Worm (Caenorhabditis elegans) whole organism, mixed stage, embryonic: Measurements from ENCODE around the gene sftb-1.
A peak's percentile ranks its signal among the peaks of the same experiment; 100 is the strongest.

ENCODE experiments used
- M03D4.4 ChIP-seq: sonication (generic microtip); optimal IDR thresholded peaks from 2 replicates; lab custom pipeline; 2017; ENCODE audit warnings: mild to moderate bottlenecking, missing genetic modification characterization, missing compliant biosample characterization
- bed-3 ChIP-seq: fragments of 200-800 bp; sonication (Bioruptor generic); optimal IDR thresholded peaks from 3 replicates; lab custom pipeline; 2018; ENCODE audit warnings: mild to moderate bottlenecking, missing genetic modification characterization, moderate library complexity, missing compliant biosample characterization
- blmp-1 ChIP-seq: fragments of 150-350 bp; optimal IDR thresholded peaks from 2 replicates; lab custom pipeline; 2014; ENCODE audit warnings: missing biosample characterization, missing genetic modification characterization
- ceh-39 ChIP-seq: fragments of 150-350 bp; optimal IDR thresholded peaks from 2 replicates; lab custom pipeline; 2014; ENCODE audit warnings: missing biosample characterization, missing genetic modification characterization
- ceh-43 ChIP-seq: fragments of 200-800 bp; sonication (Bioruptor generic); optimal IDR thresholded peaks from 2 replicates; lab custom pipeline; 2018; ENCODE audit warnings: mild to moderate bottlenecking, missing genetic modification characterization, moderate library complexity, missing compliant biosample characterization
- ceh-83 ChIP-seq: fragments of 200-800 bp; sonication (Bioruptor generic); optimal IDR thresholded peaks from 2 replicates; lab custom pipeline; 2018; ENCODE audit warnings: mild to moderate bottlenecking, missing genetic modification characterization, missing compliant biosample characterization
- ces-1 ChIP-seq: fragments of 150-350 bp; optimal IDR thresholded peaks from 2 replicates; lab custom pipeline; 2014; ENCODE audit warnings: missing biosample characterization, missing genetic modification reagents, missing genetic modification characterization
- cnd-1 ChIP-seq: fragments of 200-800 bp; sonication (Bioruptor generic); optimal IDR thresholded peaks from 2 replicates; lab custom pipeline; 2018; ENCODE audit warnings: mild to moderate bottlenecking, missing genetic modification characterization, missing compliant biosample characterization
- drap-1 ChIP-seq: fragments of 200-800 bp; sonication (Bioruptor generic); optimal IDR thresholded peaks from 3 replicates; lab custom pipeline; 2018; ENCODE audit warnings: mild to moderate bottlenecking, missing genetic modification characterization, missing compliant biosample characterization
- elt-1 ChIP-seq: sonication (generic microtip); optimal IDR thresholded peaks from 2 replicates; lab custom pipeline; 2017; ENCODE audit warnings: missing genetic modification characterization, mild to moderate bottlenecking, missing compliant biosample characterization, antibody characterized with exemption, moderate library complexity, borderline replicate concordance; ENCODE audit not compliant: insufficient read depth
- elt-3 ChIP-seq: fragments of 150-350 bp; optimal IDR thresholded peaks from 2 replicates; lab custom pipeline; 2014; ENCODE audit warnings: missing biosample characterization, missing genetic modification characterization
- flh-1 ChIP-seq: fragments of 200-800 bp; sonication (Bioruptor generic); optimal IDR thresholded peaks from 2 replicates; lab custom pipeline; 2018; ENCODE audit warnings: mild to moderate bottlenecking, missing genetic modification characterization, moderate library complexity, missing compliant biosample characterization
- ham-2 ChIP-seq: fragments of 200-800 bp; sonication (Bioruptor generic); optimal IDR thresholded peaks from 2 replicates; lab custom pipeline; 2018; ENCODE audit warnings: mild to moderate bottlenecking, missing genetic modification characterization, missing compliant biosample characterization
- hlh-1 ChIP-seq: fragments of 150-350 bp; optimal IDR thresholded peaks from 2 replicates; lab custom pipeline; 2014; ENCODE audit warnings: missing biosample characterization, missing genetic modification reagents, missing genetic modification characterization
- lin-13 ChIP-seq: fragments of 150-350 bp; optimal IDR thresholded peaks from 2 replicates; lab custom pipeline; 2014; ENCODE audit warnings: missing biosample characterization, missing genetic modification characterization
- lin-32 ChIP-seq: fragments of 200-800 bp; sonication (Bioruptor generic); optimal IDR thresholded peaks from 2 replicates; lab custom pipeline; 2018; ENCODE audit warnings: mild to moderate bottlenecking, missing genetic modification characterization, missing compliant biosample characterization
- lsy-2 ChIP-seq: fragments of 150-350 bp; optimal IDR thresholded peaks from 2 replicates; lab custom pipeline; 2014; ENCODE audit warnings: missing biosample characterization, missing genetic modification characterization
- mab-5 ChIP-seq: fragments of 150-350 bp; optimal IDR thresholded peaks from 2 replicates; lab custom pipeline; 2014; ENCODE audit warnings: missing biosample characterization, missing genetic modification characterization
- mep-1 ChIP-seq: fragments of 150-350 bp; optimal IDR thresholded peaks from 2 replicates; lab custom pipeline; 2017; ENCODE audit warnings: missing biosample characterization, missing genetic modification reagents, missing genetic modification characterization, inconsistent platforms
- mls-2 ChIP-seq: sonication (generic microtip); optimal IDR thresholded peaks from 2 replicates; lab custom pipeline; 2016; ENCODE audit warnings: mild to moderate bottlenecking, missing genetic modification characterization, moderate library complexity, missing compliant biosample characterization
- nhr-12 ChIP-seq: fragments of 150-350 bp; optimal IDR thresholded peaks from 2 replicates; lab custom pipeline; 2014; ENCODE audit warnings: missing biosample characterization, missing genetic modification characterization
- nhr-2 ChIP-seq: fragments of 150-350 bp; optimal IDR thresholded peaks from 2 replicates; lab custom pipeline; 2014; ENCODE audit warnings: missing biosample characterization, missing genetic modification characterization
- nhr-237 ChIP-seq: fragments of 150-350 bp; optimal IDR thresholded peaks from 2 replicates; lab custom pipeline; 2014; ENCODE audit warnings: missing biosample characterization, missing genetic modification characterization
- nhr-28 ChIP-seq: fragments of 150-350 bp; optimal IDR thresholded peaks from 2 replicates; lab custom pipeline; 2014; ENCODE audit warnings: missing biosample characterization, missing genetic modification characterization
- nhr-76 ChIP-seq: sonication (generic microtip); optimal IDR thresholded peaks from 2 replicates; lab custom pipeline; 2017; ENCODE audit warnings: missing biosample characterization, missing genetic modification characterization
- pha-4 ChIP-seq: fragments of 150-350 bp; optimal IDR thresholded peaks from 2 replicates; lab custom pipeline; 2018; ENCODE audit warnings: missing biosample characterization, missing genetic modification reagents, missing genetic modification characterization
- sem-2 ChIP-seq: fragments of 200-800 bp; sonication (Bioruptor generic); optimal IDR thresholded peaks from 2 replicates; lab custom pipeline; 2018; ENCODE audit warnings: mild to moderate bottlenecking, missing genetic modification characterization, missing compliant biosample characterization
- snpc-4 ChIP-seq: fragments of 150-350 bp; optimal IDR thresholded peaks from 2 replicates; lab custom pipeline; 2014; ENCODE audit warnings: missing biosample characterization, missing genetic modification characterization
- sptf-1 ChIP-seq: sonication (generic microtip); optimal IDR thresholded peaks from 2 replicates; lab custom pipeline; 2017; ENCODE audit warnings: mild to moderate bottlenecking, missing genetic modification characterization, moderate library complexity, missing compliant biosample characterization
- tbx-8 ChIP-seq: fragments of 200-800 bp; sonication (Bioruptor generic); optimal IDR thresholded peaks from 2 replicates; lab custom pipeline; 2018; ENCODE audit warnings: mild to moderate bottlenecking, missing genetic modification characterization, moderate library complexity, missing compliant biosample characterization
- unc-120 ChIP-seq: sonication (generic microtip); optimal IDR thresholded peaks from 2 replicates; lab custom pipeline; 2017; ENCODE audit warnings: missing genetic modification characterization, missing compliant biosample characterization; ENCODE audit not compliant: poor library complexity, severe bottlenecking
- unc-39 ChIP-seq: fragments of 150-350 bp; optimal IDR thresholded peaks from 2 replicates; lab custom pipeline; 2014; ENCODE audit warnings: missing biosample characterization, missing genetic modification characterization
- unc-62 ChIP-seq: fragments of 150-350 bp; optimal IDR thresholded peaks from 2 replicates; lab custom pipeline; 2014; ENCODE audit warnings: missing biosample characterization, missing genetic modification reagents, missing genetic modification characterization
- zip-8 ChIP-seq: fragments of 150-350 bp; optimal IDR thresholded peaks from 2 replicates; lab custom pipeline; 2014; ENCODE audit warnings: missing biosample characterization, missing genetic modification characterization
- ztf-11 ChIP-seq: fragments of 150-350 bp; optimal IDR thresholded peaks from 2 replicates; lab custom pipeline; 2014; ENCODE audit warnings: missing biosample characterization, missing genetic modification characterization

The sftb-1 gene

ce11 chrIII:4280215-4281173 is 11.4 kb upstream of the sftb-1 start, which contains the start of gene sup-26:
TSS of gene sup-26 (minus strand) at chrIII:4280224.
- TF ChIP-seq ham-2 (GFP tag; lab: Kevin White, UChicago) = peak; percentile 58
- TF ChIP-seq lin-32 (GFP tag; lab: Kevin White, UChicago) = no peak
- no peak for TF ChIP-seq ztf-11
- no peak for TF ChIP-seq ces-1
- no peak for TF ChIP-seq unc-39 (tag; lab: Kevin White, UChicago)
- no peak for TF ChIP-seq flh-1
- peak; percentile 35 for TF ChIP-seq drap-1 (GFP tag; lab: Kevin White, UChicago)
- no peak for TF ChIP-seq elt-1 (tag; lab: Kevin White, UChicago)
- TF ChIP-seq ceh-43 (GFP tag; lab: Kevin White, UChicago) = no peak
- TF ChIP-seq nhr-237 (tag; lab: Kevin White, UChicago) = no peak
- no peak for TF ChIP-seq blmp-1 (tag; lab: Kevin White, UChicago)
- TF ChIP-seq lin-13 (tag; lab: Kevin White, UChicago) = peak; percentile 13
- TF ChIP-seq lsy-2 = peak; percentile 25
- TF ChIP-seq zip-8 = no peak
- TF ChIP-seq mls-2 (tag; lab: Kevin White, UChicago) = peak; percentile 36
- TF ChIP-seq ceh-83 (GFP tag; lab: Kevin White, UChicago) = no peak
- no peak for TF ChIP-seq tbx-8
- TF ChIP-seq mab-5 (tag; lab: Kevin White, UChicago) = no peak
- peak; percentile 68 for TF ChIP-seq unc-120
- TF ChIP-seq nhr-76 (tag; lab: Kevin White, UChicago) = no peak
- TF ChIP-seq hlh-1 = peak; percentile 62
- TF ChIP-seq sem-2 (GFP tag; lab: Kevin White, UChicago) = no peak
- TF ChIP-seq snpc-4 (tag; lab: Kevin White, UChicago) = no peak
- TF ChIP-seq mep-1 (tag; lab: Kevin White, UChicago) = peak; percentile 10
- TF ChIP-seq elt-3 (tag; lab: Kevin White, UChicago) = no peak
- no peak for TF ChIP-seq bed-3 (GFP tag; lab: Kevin White, UChicago)
- no peak for TF ChIP-seq nhr-12 (tag; lab: Kevin White, UChicago)
- TF ChIP-seq ceh-39 = peak; percentile 8
- TF ChIP-seq cnd-1 (tag; lab: Kevin White, UChicago) = peak; percentile 49
- peak; percentile 45 for TF ChIP-seq sptf-1 (tag; lab: Kevin White, UChicago)
- TF ChIP-seq nhr-28 (tag; lab: Kevin White, UChicago) = no peak
- TF ChIP-seq pha-4 (tag; lab: Kevin White, UChicago) = no peak
- TF ChIP-seq nhr-2 (tag; lab: Kevin White, UChicago) = no peak
- TF ChIP-seq M03D4.4 = peak; percentile 73
- peak; percentile 67 for TF ChIP-seq unc-62
- TF ChIP-seq, all 35 proteins: peak for 13

ce11 chrIII:4278203-4278602 is 9.1 kb upstream of the sftb-1 start:
- TF ChIP-seq sptf-1 (tag; lab: Kevin White, UChicago) (no peak), nhr-28 (tag; lab: Kevin White, UChicago) (no peak), ceh-83 (GFP tag; lab: Kevin White, UChicago) (no peak), unc-62 (no peak), pha-4 (tag; lab: Kevin White, UChicago) (no peak), nhr-12 (tag; lab: Kevin White, UChicago) (no peak), ceh-39 (no peak), M03D4.4 (no peak), ces-1 (no peak), elt-3 (tag; lab: Kevin White, UChicago) (no peak), bed-3 (GFP tag; lab: Kevin White, UChicago) (no peak), nhr-2 (tag; lab: Kevin White, UChicago) (no peak), elt-1 (tag; lab: Kevin White, UChicago) (no peak), mep-1 (tag; lab: Kevin White, UChicago) (no peak), lin-13 (tag; lab: Kevin White, UChicago) (no peak), sem-2 (GFP tag; lab: Kevin White, UChicago) (no peak), nhr-76 (tag; lab: Kevin White, UChicago) (no peak), blmp-1 (tag; lab: Kevin White, UChicago) (no peak)
- TF ChIP-seq, all 35 proteins: peak for 0
